Worm (Caenorhabditis elegans) whole organism, L2 larva: ENCODE data around the gene cnnm-1.

Experiments used
- egl-27 ChIP-seq: sonication (generic microtip); optimal IDR thresholded peaks from 3 replicates; lab custom pipeline; 2017; ENCODE audit warnings: missing biosample characterization, missing genetic modification reagents, missing genetic modification characterization
- mdl-1 ChIP-seq, 2 experiments: fragments of 150-350 bp in 1 of 2; sonication (generic microtip) in 1 of 2; optimal IDR thresholded peaks; 2 replicates each; lab custom pipeline; 2017; ENCODE audit warnings: missing biosample characterization in 2 of 2, missing genetic modification characterization in 2 of 2
- nhr-11 ChIP-seq: fragments of 150-350 bp; optimal IDR thresholded peaks from 2 replicates; lab custom pipeline; 2014; ENCODE audit warnings: missing biosample characterization, missing genetic modification characterization
- nhr-21 ChIP-seq: fragments of 150-350 bp; optimal IDR thresholded peaks from 2 replicates; lab custom pipeline; 2014; ENCODE audit warnings: missing biosample characterization, missing genetic modification characterization
- nhr-25 ChIP-seq: fragments of 150-350 bp; sonication (generic microtip); optimal IDR thresholded peaks from 3 replicates; lab custom pipeline; 2014; ENCODE audit warnings: missing biosample characterization, missing genetic modification characterization

DNA sequence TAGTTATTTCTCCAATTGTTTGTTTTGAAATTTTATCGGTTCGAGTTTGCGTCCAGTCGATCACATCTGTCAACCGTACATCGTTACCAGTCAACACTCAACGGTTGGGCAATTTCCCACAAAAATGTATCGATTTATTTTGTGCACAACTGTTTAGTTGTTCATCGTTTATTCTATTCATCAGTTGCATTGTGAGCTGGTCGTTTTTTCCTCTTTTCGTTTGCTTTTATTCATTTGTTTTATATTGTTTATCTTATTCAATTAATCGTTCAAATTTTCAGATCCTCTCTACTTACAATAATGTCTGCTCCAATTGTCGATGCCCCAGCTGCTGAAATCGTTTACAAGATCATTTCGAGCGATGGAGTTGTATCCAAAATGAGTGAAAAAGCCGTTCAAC is 39.7 kb downstream of the cnnm-1 start, which contains the start of gene skr-12:
- TF ChIP-seq egl-27 (tag; lab: Kevin White, UChicago) (no peak), mdl-1 (tag; optimal IDR thresholded peaks at IDR 0.05; lab: Kevin White, UChicago) (no peak), nhr-21 (tag; lab: Kevin White, UChicago) (no peak), nhr-11 (tag; lab: Kevin White, UChicago) (no peak), nhr-25 (tag; lab: Kevin White, UChicago) (no peak)
